Fruit fly (Drosophila melanogaster) Kc167 (cell line): Measurements from ENCODE around the gene Sfp24Ba.

ENCODE experiments used
- Myc ChIP-seq: fragments of >200 bp; optimal IDR thresholded peaks from 2 replicates; lab custom pipeline; 2017; ENCODE audit warnings: missing external identifiers
- h ChIP-seq: fragments of >200 bp; optimal IDR thresholded peaks from 3 replicates; lab custom pipeline; 2018; ENCODE audit warnings: missing external identifiers
- psq ChIP-seq: fragments of >200 bp; optimal IDR thresholded peaks from 2 replicates; lab custom pipeline; 2017; ENCODE audit warnings: missing external identifiers
- ttk ChIP-seq: sonication (Bioruptor generic); optimal IDR thresholded peaks from 2 replicates; lab custom pipeline; 2017; ENCODE audit warnings: missing external identifiers

DNA sequence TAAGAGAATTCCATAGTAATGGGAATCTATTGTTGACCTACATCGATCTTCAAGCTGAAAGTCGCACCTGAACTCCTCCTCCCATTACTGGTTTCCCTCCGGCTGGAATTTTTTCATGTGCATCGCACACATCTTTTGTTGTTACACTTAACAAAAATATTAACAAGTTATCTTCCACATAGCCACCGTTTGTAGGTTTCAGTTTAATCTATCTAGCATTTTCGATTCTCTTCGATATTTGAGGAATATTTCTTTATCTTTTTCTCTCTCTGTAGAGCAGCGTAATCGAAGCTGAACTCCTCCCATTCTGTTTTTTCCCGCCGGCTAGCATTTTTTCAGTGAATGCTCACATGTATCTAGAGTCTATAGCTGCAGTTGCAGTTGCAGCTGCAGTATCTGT is 43.6 kb downstream of the Sfp24Ba start:
- TF ChIP-seq h (lab: Kevin White, UChicago) = no peak
- no peak for TF ChIP-seq Myc (lab: Kevin White, UChicago)
- TF ChIP-seq ttk = no peak
- TF ChIP-seq psq (lab: Kevin White, UChicago) = no peak
